Worm (Caenorhabditis elegans) whole organism, late embryonic: ENCODE measurements around the gene T01H3.3.

Source experiments
- hlh-8 ChIP-seq: sonication (generic microtip); optimal IDR thresholded peaks from 2 replicates; lab custom pipeline; 2016; ENCODE audit warnings: missing genotype, missing genetic modification characterization, missing compliant biosample characterization
- nhr-11 ChIP-seq: fragments of 150-350 bp; optimal IDR thresholded peaks from 2 replicates; lab custom pipeline; 2014; ENCODE audit warnings: missing biosample characterization, missing genetic modification characterization

DNA sequence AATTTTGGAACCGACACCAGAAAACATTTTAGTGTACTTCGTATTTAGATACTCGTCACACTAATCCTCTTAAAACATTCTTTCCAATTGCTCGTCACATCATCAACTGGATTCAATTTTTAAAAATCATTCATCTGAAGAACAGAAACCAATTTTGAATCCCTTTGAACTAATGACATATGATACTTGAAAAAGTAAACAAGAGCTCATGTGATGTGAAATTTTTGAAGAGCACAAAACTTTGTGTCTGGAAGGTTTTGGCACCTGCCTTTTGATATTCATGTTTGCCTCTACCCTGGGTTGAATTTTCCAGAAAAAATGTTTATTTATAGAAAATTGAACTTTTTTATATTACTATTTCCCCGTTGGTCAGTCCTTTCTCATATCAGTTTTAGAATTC lies 15.1 kb upstream of the T01H3.3 start:
- no peak for TF ChIP-seq nhr-11
- no peak for TF ChIP-seq hlh-8 (tag; lab: Kevin White, UChicago)
